Worm (Caenorhabditis elegans): ENCODE measurements around the gene T23D5.3.

DNA sequence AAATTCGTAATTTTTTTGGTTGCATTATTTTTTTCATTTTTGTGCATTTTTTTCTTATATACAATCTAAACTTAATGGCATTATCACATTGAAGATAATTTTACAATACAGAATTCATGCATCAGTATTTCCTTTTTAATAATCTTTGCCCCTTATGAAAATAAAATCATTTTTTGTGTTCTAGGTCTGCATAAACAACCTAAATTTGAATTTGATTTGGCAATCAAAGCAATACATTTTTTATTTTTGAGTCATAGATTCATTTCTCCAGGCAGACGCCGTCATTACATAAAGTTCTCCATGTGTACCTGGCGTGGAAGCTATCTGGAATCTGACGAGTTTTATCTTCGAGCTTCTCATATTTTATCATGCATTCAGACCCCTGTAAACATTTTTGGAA is 11.6 kb downstream of the T23D5.3 start, which contains the start of gene srh-140:
- TF ChIP-seq lin-13 (tag; optimal IDR thresholded peaks at IDR 0.05) = no peak
- no peak for TF ChIP-seq mep-1 (tag; optimal IDR thresholded peaks at IDR 0.05)
- TF ChIP-seq zip-8 (tag; optimal IDR thresholded peaks at IDR 0.05) = no peak
- TF ChIP-seq nhr-237 (tag; optimal IDR thresholded peaks at IDR 0.05) = no peak
- no peak for TF ChIP-seq tbx-8 (GFP tag; optimal IDR thresholded peaks at IDR 0.05)
- TF ChIP-seq snpc-4 (tag; optimal IDR thresholded peaks at IDR 0.05) = no peak
- no peak for TF ChIP-seq sem-2 (GFP tag; optimal IDR thresholded peaks at IDR 0.05)
- no peak for TF ChIP-seq pha-4 (tag; optimal IDR thresholded peaks at IDR 0.05)
- no peak for TF ChIP-seq elt-3 (tag; optimal IDR thresholded peaks at IDR 0.05)

Measured in whole organism, mixed stage, embryonic.